Fruit fly (Drosophila melanogaster): ENCODE results near the gene MED14.

DNA sequence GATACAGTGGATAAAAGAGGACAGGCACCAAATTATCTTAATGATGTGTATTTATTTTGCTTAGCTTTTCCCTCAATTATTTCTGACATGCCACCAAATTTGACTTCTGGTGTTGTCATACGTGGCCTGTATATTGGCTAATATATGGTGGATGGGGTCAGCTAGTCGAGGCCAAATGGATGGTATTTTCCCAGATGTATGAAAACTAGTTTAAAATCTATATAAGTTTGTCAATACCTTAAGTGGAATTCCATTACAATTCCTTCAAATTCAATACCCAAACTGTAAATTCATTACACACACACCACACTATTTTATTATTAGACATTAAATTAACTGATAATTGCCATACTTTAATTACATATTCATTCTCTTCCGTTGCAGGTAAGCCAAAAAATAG, 41.2 kb upstream of the MED14 start:
- TF ChIP-seq gl (tag; optimal IDR thresholded peaks at IDR 0.05) (no peak), CG13204 (GFP tag; optimal IDR thresholded peaks at IDR 0.05) (no peak), CG32121 (GFP tag; IDR thresholded peaks at IDR 0.05) (no peak), CG14655 (GFP tag; optimal IDR thresholded peaks at IDR 0.05) (no peak), Pif1A (GFP tag; optimal IDR thresholded peaks at IDR 0.05) (no peak), CG8159 (tag; optimal IDR thresholded peaks at IDR 0.05) (no peak), Snoo (tag; optimal IDR thresholded peaks at IDR 0.05) (no peak), CG17806 (tag; optimal IDR thresholded peaks at IDR 0.05) (no peak), CG12605 (GFP tag; IDR thresholded peaks at IDR 0.05) (no peak), Pif1B (GFP tag; optimal IDR thresholded peaks at IDR 0.05) (no peak), CG10348 (GFP tag; IDR thresholded peaks at IDR 0.05) (no peak), rn (GFP tag; IDR thresholded peaks at IDR 0.05) (no peak)

All from whole organism, pupa.